Fruit fly (Drosophila melanogaster): ENCODE measurements around the gene CG9547.

Gene CG9547

dm6 chr2L:6461497-6461896, 32.8 kb downstream of the CG9547 start (continued):
- peak in 1 of 2 experiments; percentile 34 for TF ChIP-seq chif (GFP tag; optimal IDR thresholded peaks at IDR 0.05)
- peak; percentile 36; the same call in 1 of the 3 replicates for TF ChIP-seq ase (GFP tag; IDR thresholded peaks at IDR 0.05)
- TF ChIP-seq CG4854 (GFP tag; optimal IDR thresholded peaks at IDR 0.05) = peak; percentile 23
- peak; percentile 12 for TF ChIP-seq CG15601 (tag; optimal IDR thresholded peaks at IDR 0.05)
- peak; percentile 23 for TF ChIP-seq gem (tag; optimal IDR thresholded peaks at IDR 0.05)
- no peak for TF ChIP-seq CG11398 (GFP tag; optimal IDR thresholded peaks at IDR 0.05)
- TF ChIP-seq CG13424 (tag; optimal IDR thresholded peaks at IDR 0.05) = peak; percentile 48
- TF ChIP-seq CG4617 (GFP tag; optimal IDR thresholded peaks at IDR 0.05; ENCODE audit: borderline replicate concordance) = no peak
- peak; percentile 33 for TF ChIP-seq CG33213 (GFP tag; optimal IDR thresholded peaks at IDR 0.05)
- no peak for TF ChIP-seq p53 (GFP tag; optimal IDR thresholded peaks at IDR 0.05)
- TF ChIP-seq CG2875 (GFP tag; optimal IDR thresholded peaks at IDR 0.05) = peak; percentile 71
- TF ChIP-seq CG8089 (GFP tag; optimal IDR thresholded peaks at IDR 0.05) = no peak
- TF ChIP-seq CG15514 (GFP tag; optimal IDR thresholded peaks at IDR 0.05) = no peak
- no peak for TF ChIP-seq CG11247 (GFP tag; IDR thresholded peaks at IDR 0.05)
- TF ChIP-seq CG12104 (GFP tag; optimal IDR thresholded peaks at IDR 0.05) = no peak
- no peak for TF ChIP-seq Ets65A (GFP tag)
- TF ChIP-seq CG17328 (GFP tag; IDR thresholded peaks at IDR 0.05) = 0 out of 2 replicates have a peak, but pooled peaks have one; percentile 25
- peak; percentile 12 for TF ChIP-seq HmgZ (tag; optimal IDR thresholded peaks at IDR 0.05)
- no peak for TF ChIP-seq esg (GFP tag; conservative IDR thresholded peaks at IDR 0.05)
- TF ChIP-seq ftz-f1 (GFP tag; optimal IDR thresholded peaks at IDR 0.05) = no peak
- TF ChIP-seq CG11085 (GFP tag; IDR thresholded peaks at IDR 0.05) = no peak
- TF ChIP-seq Ptx1 (GFP tag; IDR thresholded peaks at IDR 0.05) = no peak
- TF ChIP-seq Antp (GFP tag; optimal IDR thresholded peaks at IDR 0.05) = no peak
- TF ChIP-seq CG1024 (GFP tag; IDR thresholded peaks at IDR 0.05) = no peak; the same call in 1 of the 2 replicates
- no peak for TF ChIP-seq cwo (GFP tag; optimal IDR thresholded peaks at IDR 0.05)
- TF ChIP-seq Meics (GFP tag; optimal IDR thresholded peaks at IDR 0.05) = no peak
- no peak for TF ChIP-seq br (optimal IDR thresholded peaks at IDR 0.05)
- TF ChIP-seq tin (GFP tag; optimal IDR thresholded peaks at IDR 0.05) = no peak
- no peak for TF ChIP-seq ash1 (GFP tag; optimal IDR thresholded peaks at IDR 0.05)
- TF ChIP-seq CG7271 (tag; optimal IDR thresholded peaks at IDR 0.05) = no peak
- TF ChIP-seq ci (GFP tag; IDR thresholded peaks at IDR 0.05) = peak; percentile 67; the same call in 2 of the 3 replicates
- TF ChIP-seq hth (optimal IDR thresholded peaks at IDR 0.05) = no peak
- no peak for TF ChIP-seq grn (GFP tag; optimal IDR thresholded peaks at IDR 0.05)
- no peak for TF ChIP-seq unc-4 (GFP tag; IDR thresholded peaks at IDR 0.05; ENCODE audit: partially characterized antibody)
- TF ChIP-seq lbe (GFP tag; optimal IDR thresholded peaks at IDR 0.05) = peak; percentile 52
- TF ChIP-seq CG9727 (GFP tag; optimal IDR thresholded peaks at IDR 0.05) = peak; percentile 25
- no peak for TF ChIP-seq pan (optimal IDR thresholded peaks at IDR 0.05)
- peak in 1 of 2 experiments; percentile 35 for TF ChIP-seq pan (GFP tag; optimal IDR thresholded peaks at IDR 0.05 in 1 of 2, IDR thresholded peaks at IDR 0.05 in 1 of 2)
- no peak for TF ChIP-seq H2.0 (GFP tag; IDR thresholded peaks at IDR 0.05)
- TF ChIP-seq Poxn (GFP tag; IDR thresholded peaks at IDR 0.05) = no peak
- no peak for TF ChIP-seq Stat92E (GFP tag; optimal IDR thresholded peaks at IDR 0.05)
- peak; percentile 46 for TF ChIP-seq CG11504 (tag; optimal IDR thresholded peaks at IDR 0.05)
- no peak for TF ChIP-seq CG10147 (GFP tag; optimal IDR thresholded peaks at IDR 0.05)
- no peak for TF ChIP-seq cas (GFP tag; IDR thresholded peaks at IDR 0.05)
- TF ChIP-seq fd64A (GFP tag; optimal IDR thresholded peaks at IDR 0.05) = peak; percentile 63
- TF ChIP-seq CG3163 (GFP tag; optimal IDR thresholded peaks at IDR 0.05) = no peak
- TF ChIP-seq z (GFP tag; IDR thresholded peaks at IDR 0.05) = no peak
- TF ChIP-seq NFAT (GFP tag; IDR thresholded peaks at IDR 0.05) = no peak
- TF ChIP-seq org-1 (GFP tag; optimal IDR thresholded peaks at IDR 0.05) = peak; percentile 9
- no peak for TF ChIP-seq CG34224 (GFP tag; IDR thresholded peaks at IDR 0.05; ENCODE audit: partially characterized antibody)
- TF ChIP-seq caup (GFP tag; optimal IDR thresholded peaks at IDR 0.05; ENCODE audit: severe bottlenecking) = peak; percentile 7
- no peak for TF ChIP-seq CG11456 (GFP tag; IDR thresholded peaks at IDR 0.05)

All from whole organism, embryonic.